Fruit fly (Drosophila melanogaster): Measurements from ENCODE around the gene Prosalpha4.

Gene Prosalpha4

DNA sequence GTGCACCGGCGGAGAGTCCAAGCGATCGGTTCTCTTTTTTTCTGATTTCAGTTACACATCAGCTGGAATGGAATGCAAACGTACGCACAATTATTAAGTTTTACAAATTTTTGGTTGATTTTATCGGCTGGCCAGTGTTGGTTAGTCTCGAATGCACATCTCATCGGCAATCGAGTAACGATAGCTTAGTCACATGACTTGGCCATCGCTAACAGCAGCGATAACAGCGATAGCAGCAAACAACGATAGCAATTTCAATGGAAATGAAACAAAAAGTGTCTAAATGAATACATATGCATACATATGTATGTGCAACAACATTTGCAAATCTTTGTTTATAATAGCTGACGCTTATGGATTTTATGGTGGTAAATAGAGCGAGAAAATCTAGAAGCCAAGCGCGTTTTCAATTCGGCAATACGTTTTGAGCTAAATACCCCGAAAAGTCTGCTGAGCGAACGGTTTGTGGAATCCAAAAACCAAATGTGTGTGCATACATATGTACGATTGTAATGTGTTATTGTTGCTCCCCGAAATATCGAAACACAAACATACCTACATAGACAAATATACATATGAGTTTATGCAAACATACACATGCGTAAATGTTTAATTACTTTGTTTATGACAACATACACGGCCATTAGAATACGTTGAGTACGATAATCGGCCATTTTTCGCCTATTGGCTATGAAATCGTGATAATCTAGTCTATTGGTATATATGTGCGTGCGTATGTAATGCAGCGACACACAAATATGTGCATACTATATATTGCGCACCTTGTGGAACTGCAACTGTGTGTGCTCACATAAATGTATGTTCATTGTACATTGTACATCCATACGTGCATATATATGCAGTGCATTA, 20.6 kb downstream of the Prosalpha4 start, which contains the start of gene CG3632 (continued):
- TF ChIP-seq CG31627 (GFP tag; optimal IDR thresholded peaks at IDR 0.05) (peak; percentile 40), CG32006 (GFP tag; optimal IDR thresholded peaks at IDR 0.05) (no peak), Sox102F (GFP tag; optimal IDR thresholded peaks at IDR 0.05) (no peak), Sox15 (GFP tag; optimal IDR thresholded peaks at IDR 0.05) (no peak), Eip78C (GFP tag) (peak; percentile 37), vri (GFP tag; optimal IDR thresholded peaks at IDR 0.05) (peak; percentile 6), CG3032 (tag; optimal IDR thresholded peaks at IDR 0.05) (peak; percentile 11), Ets96B (tag; optimal IDR thresholded peaks at IDR 0.05) (no peak), Blimp-1 (GFP tag; optimal IDR thresholded peaks at IDR 0.05) (peak; percentile 36), CG11294 (GFP tag; IDR thresholded peaks at IDR 0.05) (no peak), CG8119 (GFP tag; IDR thresholded peaks at IDR 0.05) (no peak), esn (GFP tag; optimal IDR thresholded peaks at IDR 0.05) (peak; percentile 62)

DNA sequence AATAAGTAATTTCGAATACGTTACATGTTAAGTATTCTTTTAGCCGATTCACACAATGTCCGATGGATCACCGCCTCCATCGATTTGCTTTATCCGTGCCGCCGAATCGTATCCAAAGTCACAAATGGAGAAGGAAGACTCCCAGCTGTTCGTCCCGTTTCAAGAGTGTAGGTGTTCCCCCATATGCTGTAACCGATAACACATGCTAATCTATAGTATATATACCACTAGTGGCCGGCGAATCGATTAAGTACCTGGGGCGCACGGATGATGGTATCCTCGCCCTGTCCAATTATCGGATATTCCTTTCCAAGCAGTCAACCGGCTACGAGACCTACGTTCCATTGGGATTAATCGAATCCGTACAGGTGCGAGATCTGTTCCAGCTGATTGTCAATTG, 21.5 kb downstream of the Prosalpha4 start, which contains the start of gene ERp44:
ERp44 (minus strand) TSS at position 101 of the 400 bp plus-strand sequence.
- TF ChIP-seq CG8632 (GFP tag; optimal IDR thresholded peaks at IDR 0.05) (no peak), OdsH (GFP tag; optimal IDR thresholded peaks at IDR 0.05) (no peak), CG6808 (GFP tag; optimal IDR thresholded peaks at IDR 0.05) (no peak), Blimp-1 (GFP tag; optimal IDR thresholded peaks at IDR 0.05) (no peak), CG6163 (GFP tag; IDR thresholded peaks at IDR 0.05) (no peak), Eip93F (GFP tag; optimal IDR thresholded peaks at IDR 0.05) (no peak), Ets96B (tag; optimal IDR thresholded peaks at IDR 0.05) (no peak), Ets21C (GFP tag; optimal IDR thresholded peaks at IDR 0.05) (no peak), Lpt (GFP tag; optimal IDR thresholded peaks at IDR 0.05) (no peak), Eip75B (GFP tag; optimal IDR thresholded peaks at IDR 0.05) (no peak), CG3919 (GFP tag; optimal IDR thresholded peaks at IDR 0.05) (no peak), acj6 (GFP tag; optimal IDR thresholded peaks at IDR 0.05) (no peak), CG34406 (GFP tag; optimal IDR thresholded peaks at IDR 0.05) (no peak)

DNA sequence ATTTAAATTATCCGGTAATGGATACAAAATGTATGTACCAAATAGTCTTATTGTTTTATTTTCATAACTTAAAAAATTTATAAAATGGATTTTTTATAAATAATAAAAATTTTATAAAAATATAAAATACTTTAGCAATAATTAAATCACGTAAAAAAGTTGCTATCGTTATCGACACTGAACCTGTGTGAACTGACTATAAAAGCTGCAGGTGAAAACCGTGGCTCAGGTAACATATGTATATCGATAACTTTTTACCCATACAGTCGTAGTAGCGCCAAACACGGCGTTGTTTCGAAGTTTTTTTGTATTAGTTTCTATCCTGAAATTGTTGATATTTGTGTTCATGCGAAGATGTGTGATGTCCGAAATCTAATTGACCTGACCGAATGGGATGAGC, 27.6 kb downstream of the Prosalpha4 start, which contains the start of gene CG3679:
CG3679 (plus strand) TSS at position 235 of the 400 bp plus-strand sequence.
- TF ChIP-seq topi (GFP tag; optimal IDR thresholded peaks at IDR 0.05) = no peak
- no peak for TF ChIP-seq fd59A (GFP tag; optimal IDR thresholded peaks at IDR 0.05)
- TF ChIP-seq CG7368 (GFP tag; optimal IDR thresholded peaks at IDR 0.05) = no peak
- TF ChIP-seq CG8319 (GFP tag; optimal IDR thresholded peaks at IDR 0.05) = no peak
- TF ChIP-seq Ets21C (GFP tag; optimal IDR thresholded peaks at IDR 0.05) = no peak
- TF ChIP-seq CG3032 (tag; optimal IDR thresholded peaks at IDR 0.05) = peak; percentile 7
- no peak for TF ChIP-seq Sox102F (GFP tag; optimal IDR thresholded peaks at IDR 0.05)

DNA sequence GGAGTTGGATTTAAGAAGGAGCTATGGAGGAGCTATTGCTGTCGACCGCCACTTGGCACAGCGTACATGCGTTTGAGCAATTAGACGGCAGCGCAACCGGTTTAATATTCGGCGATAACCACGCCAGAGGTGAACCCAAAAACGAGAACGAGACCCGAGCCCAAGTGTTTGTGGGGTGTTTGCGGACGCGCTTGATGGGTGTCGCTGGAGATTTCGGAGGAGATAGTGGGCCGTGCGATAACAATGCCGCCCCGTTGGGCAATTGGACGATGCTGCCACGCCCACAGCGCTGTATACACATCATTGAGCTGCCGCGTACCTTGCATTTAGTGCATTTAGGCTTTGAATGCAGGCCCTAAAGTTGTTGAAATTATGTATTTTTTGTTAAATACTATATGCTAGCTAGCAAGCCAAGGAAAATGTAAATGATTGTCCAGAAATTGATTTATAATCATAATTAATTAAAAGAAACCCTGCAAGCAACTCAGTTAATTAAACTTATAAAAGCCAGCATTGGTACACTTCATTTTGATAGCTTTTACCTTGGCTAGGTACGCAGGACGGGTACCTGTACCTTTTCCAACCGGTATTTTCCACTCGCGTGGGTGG, 32.3 kb downstream of the Prosalpha4 start, which contains the start of gene Had1:
Had1 (minus strand) TSS at position 358 of the 609 bp plus-strand sequence.
- TF ChIP-seq CG3919 (GFP tag; optimal IDR thresholded peaks at IDR 0.05) (no peak), Hr38 (GFP tag; optimal IDR thresholded peaks at IDR 0.05) (no peak), svp (GFP tag) (peak; percentile 81), Eip78C (GFP tag) (peak; percentile 8)

DNA sequence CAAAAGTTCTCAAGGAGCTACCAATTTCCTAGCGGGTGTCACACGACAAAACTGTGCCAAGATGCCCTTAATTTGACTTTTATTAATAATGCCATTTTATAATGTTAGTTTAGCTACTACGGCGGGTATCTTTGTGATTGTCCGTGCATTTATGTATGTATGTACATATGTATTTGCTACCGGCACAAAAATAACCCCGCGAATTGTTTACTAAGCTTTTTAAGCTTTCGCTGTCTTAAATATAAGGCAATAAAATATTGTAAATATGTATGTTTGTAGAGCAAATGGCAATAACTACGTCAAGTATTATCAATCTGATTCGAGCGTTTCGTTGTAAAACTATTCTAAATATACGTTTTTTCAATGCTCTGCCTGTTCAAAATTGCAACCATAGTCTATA, 32.9 kb downstream of the Prosalpha4 start:
- TF ChIP-seq CG6808 (GFP tag; optimal IDR thresholded peaks at IDR 0.05) = no peak
- TF ChIP-seq CG31627 (GFP tag; optimal IDR thresholded peaks at IDR 0.05) = no peak
- TF ChIP-seq CG6854 (GFP tag; optimal IDR thresholded peaks at IDR 0.05) = no peak
- peak; percentile 17 for TF ChIP-seq fkh (GFP tag; optimal IDR thresholded peaks at IDR 0.05)
- TF ChIP-seq cyc (GFP tag; optimal IDR thresholded peaks at IDR 0.05) = no peak
- TF ChIP-seq Eip78C (GFP tag) = peak; percentile 36
- no peak for TF ChIP-seq CG11294 (GFP tag; IDR thresholded peaks at IDR 0.05)
- TF ChIP-seq eg (GFP tag; IDR thresholded peaks at IDR 0.05) = no peak
- no peak for TF ChIP-seq Sox102F (GFP tag; optimal IDR thresholded peaks at IDR 0.05)
- TF ChIP-seq svp (GFP tag) = no peak
- no peak for TF ChIP-seq CG8632 (GFP tag; optimal IDR thresholded peaks at IDR 0.05)
- TF ChIP-seq dac (GFP tag; optimal IDR thresholded peaks at IDR 0.05) = no peak
- TF ChIP-seq topi (GFP tag; optimal IDR thresholded peaks at IDR 0.05) = no peak
- TF ChIP-seq esn (GFP tag; optimal IDR thresholded peaks at IDR 0.05) = no peak
- no peak for TF ChIP-seq fd85E (GFP tag; optimal IDR thresholded peaks at IDR 0.05)
- no peak for TF ChIP-seq Ets96B (tag; optimal IDR thresholded peaks at IDR 0.05)
- no peak for TF ChIP-seq ss (GFP tag; optimal IDR thresholded peaks at IDR 0.05)

All from whole organism, prepupa.